Fruit fly (Drosophila melanogaster): ENCODE data around the gene Cyt-c-p.
A peak's percentile ranks its signal among the peaks of the same experiment; 100 is the strongest.

DNA sequence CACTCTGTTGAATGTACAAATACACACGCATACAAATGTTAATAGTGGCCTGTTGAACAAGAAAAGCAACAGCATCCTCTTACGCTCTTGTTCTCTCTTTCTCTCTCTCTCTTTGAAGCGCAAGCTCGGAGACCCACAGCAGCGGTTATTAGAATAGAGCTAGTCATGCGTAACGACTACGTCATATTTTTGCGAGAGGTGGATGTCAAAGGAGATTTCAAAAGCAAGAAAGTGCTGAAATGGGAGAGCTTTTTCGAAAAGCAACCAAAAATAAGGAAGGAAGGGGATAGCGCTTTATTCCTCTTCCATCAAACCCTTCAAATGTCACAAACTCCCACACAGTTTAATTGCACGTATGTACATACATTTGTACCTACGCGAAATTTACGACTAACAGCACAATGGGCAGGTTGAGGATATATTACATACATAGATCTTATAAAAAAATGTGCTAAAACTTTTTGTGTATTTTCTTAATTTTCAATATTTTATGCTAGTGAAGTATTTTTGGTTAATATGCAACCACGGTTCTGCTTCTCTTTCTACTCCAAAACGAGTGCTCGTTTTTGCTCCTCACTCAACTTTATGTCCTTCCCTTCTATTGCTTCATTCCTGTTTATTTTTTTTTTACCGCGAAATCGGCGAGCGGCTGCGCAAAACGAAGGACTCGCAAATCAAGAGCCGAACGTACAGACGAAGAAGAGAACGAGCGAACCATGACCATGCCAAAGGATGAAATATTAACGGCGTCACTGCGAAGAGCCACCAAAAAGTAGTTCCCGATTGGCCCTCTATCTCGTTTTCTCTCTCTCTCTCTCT is 29.7 kb upstream of the Cyt-c-p start:
- TF ChIP-seq rn (GFP tag; IDR thresholded peaks at IDR 0.05) (no peak), CG4496 (GFP tag; IDR thresholded peaks at IDR 0.05) (no peak), CG14655 (GFP tag; optimal IDR thresholded peaks at IDR 0.05) (peak; percentile 44), CG10348 (GFP tag; IDR thresholded peaks at IDR 0.05) (no peak), CG13204 (GFP tag; optimal IDR thresholded peaks at IDR 0.05) (no peak)
